Worm (Caenorhabditis elegans) whole organism, L2 larva: Measurements from ENCODE around the gene symk-1.
"Not testable (repeated sequence)": the region's sequence is repeated elsewhere in the genome, so short reads cannot be mapped to it uniquely, and the experiment has no call there.

ENCODE experiments used
- C34F6.9 ChIP-seq: fragments of 150-350 bp; optimal IDR thresholded peaks from 2 replicates; lab custom pipeline; 2014; ENCODE audit warnings: missing biosample characterization, missing genetic modification characterization
- F13H6.1 ChIP-seq: sonication (generic microtip); optimal IDR thresholded peaks from 2 replicates; lab custom pipeline; 2016; ENCODE audit warnings: missing genetic modification characterization, missing compliant biosample characterization
- Y55F3AM.14 ChIP-seq: fragments of 200-800 bp; sonication (Bioruptor generic); optimal IDR thresholded peaks from 2 replicates; lab custom pipeline; 2018; ENCODE audit warnings: mild to moderate bottlenecking, missing genetic modification characterization, missing compliant biosample characterization
- ZK546.5 ChIP-seq: sonication (generic microtip); optimal IDR thresholded peaks from 2 replicates; lab custom pipeline; 2017; ENCODE audit warnings: missing biosample characterization, missing genetic modification characterization
- alr-1 ChIP-seq: fragments of 150-350 bp; optimal IDR thresholded peaks from 2 replicates; lab custom pipeline; 2014; ENCODE audit warnings: missing biosample characterization, missing genetic modification characterization
- aly-2 ChIP-seq: fragments of 150-350 bp; optimal IDR thresholded peaks from 2 replicates; lab custom pipeline; 2014; ENCODE audit warnings: missing biosample characterization, missing genetic modification characterization
- ama-1 ChIP-seq: fragments of 150-350 bp; optimal IDR thresholded peaks from 2 replicates; lab custom pipeline; 2018; ENCODE audit warnings: inconsistent platforms
- ceh-16 ChIP-seq: fragments of 150-350 bp; optimal IDR thresholded peaks from 2 replicates; lab custom pipeline; 2014; ENCODE audit warnings: missing biosample characterization, missing genetic modification characterization
- ceh-82 ChIP-seq: fragments of 150-350 bp; optimal IDR thresholded peaks from 2 replicates; lab custom pipeline; 2014; ENCODE audit warnings: missing biosample characterization, missing genetic modification characterization
- crh-2 ChIP-seq: sonication (generic microtip); optimal IDR thresholded peaks from 2 replicates; lab custom pipeline; 2017; ENCODE audit warnings: missing biosample characterization, missing genetic modification characterization
- dmd-4 ChIP-seq: sonication (generic microtip); optimal IDR thresholded peaks from 2 replicates; lab custom pipeline; 2017; ENCODE audit warnings: missing biosample characterization, missing genetic modification characterization
- egl-27 ChIP-seq: sonication (generic microtip); optimal IDR thresholded peaks from 3 replicates; lab custom pipeline; 2017; ENCODE audit warnings: missing biosample characterization, missing genetic modification reagents, missing genetic modification characterization
- elt-1 ChIP-seq: fragments of 150-350 bp; optimal IDR thresholded peaks from 2 replicates; lab custom pipeline; 2014; ENCODE audit warnings: missing biosample characterization, missing genetic modification characterization
- lin-11 ChIP-seq: fragments of 150-350 bp; sonication (generic microtip); optimal IDR thresholded peaks from 2 replicates; lab custom pipeline; 2014; ENCODE audit warnings: missing biosample characterization, missing genetic modification characterization, inconsistent platforms, mixed read lengths
- lin-39 ChIP-seq: fragments of 150-350 bp; optimal IDR thresholded peaks from 2 replicates; lab custom pipeline; 2014; ENCODE audit warnings: missing biosample characterization, missing genetic modification reagents, missing genetic modification characterization
- lsy-2 ChIP-seq, 2 experiments: fragments of 150-350 bp in 1 of 2; sonication (generic microtip) in 1 of 2; optimal IDR thresholded peaks; 2 replicates each; lab custom pipeline; 2014 to 2017; ENCODE audit warnings: missing biosample characterization in 2 of 2, missing genetic modification characterization in 2 of 2
- mab-5 ChIP-seq: fragments of 150-350 bp; optimal IDR thresholded peaks from 2 replicates; lab custom pipeline; 2014; ENCODE audit warnings: missing biosample characterization, missing genetic modification characterization
- mbf-1 ChIP-seq: sonication (generic microtip); optimal IDR thresholded peaks from 2 replicates; lab custom pipeline; 2017; ENCODE audit warnings: missing biosample characterization, missing genetic modification characterization
- mdl-1 ChIP-seq, 2 experiments: fragments of 150-350 bp in 1 of 2; sonication (generic microtip) in 1 of 2; optimal IDR thresholded peaks; 2 replicates each; lab custom pipeline; 2017; ENCODE audit warnings: missing biosample characterization in 2 of 2, missing genetic modification characterization in 2 of 2
- nhr-11 ChIP-seq: fragments of 150-350 bp; optimal IDR thresholded peaks from 2 replicates; lab custom pipeline; 2014; ENCODE audit warnings: missing biosample characterization, missing genetic modification characterization
- nhr-12 ChIP-seq: fragments of 150-350 bp; optimal IDR thresholded peaks from 2 replicates; lab custom pipeline; 2014; ENCODE audit warnings: missing biosample characterization, missing genetic modification characterization
- nhr-129 ChIP-seq: fragments of 150-350 bp; optimal IDR thresholded peaks from 2 replicates; lab custom pipeline; 2014; ENCODE audit warnings: missing biosample characterization, missing genetic modification characterization
- nhr-21 ChIP-seq: fragments of 150-350 bp; optimal IDR thresholded peaks from 2 replicates; lab custom pipeline; 2014; ENCODE audit warnings: missing biosample characterization, missing genetic modification characterization
- nhr-23 ChIP-seq: fragments of 150-350 bp; optimal IDR thresholded peaks from 2 replicates; lab custom pipeline; 2014; ENCODE audit warnings: missing biosample characterization, missing genetic modification reagents, missing genetic modification characterization
- nhr-237 ChIP-seq: fragments of 150-350 bp; optimal IDR thresholded peaks from 2 replicates; lab custom pipeline; 2014; ENCODE audit warnings: missing biosample characterization, missing genetic modification characterization
- nhr-25 ChIP-seq: fragments of 150-350 bp; sonication (generic microtip); optimal IDR thresholded peaks from 3 replicates; lab custom pipeline; 2014; ENCODE audit warnings: missing biosample characterization, missing genetic modification characterization
- nhr-6 ChIP-seq: fragments of 150-350 bp; optimal IDR thresholded peaks from 2 replicates; lab custom pipeline; 2014; ENCODE audit warnings: missing biosample characterization, missing genetic modification characterization
- nhr-77 ChIP-seq: fragments of 150-350 bp; optimal IDR thresholded peaks from 2 replicates; lab custom pipeline; 2014; ENCODE audit warnings: missing biosample characterization, missing genetic modification characterization
- peb-1 ChIP-seq: fragments of 150-350 bp; optimal IDR thresholded peaks from 2 replicates; lab custom pipeline; 2014; ENCODE audit warnings: missing biosample characterization, missing genetic modification characterization
- sem-4 ChIP-seq: fragments of 150-350 bp; optimal IDR thresholded peaks from 2 replicates; lab custom pipeline; 2014; ENCODE audit warnings: missing biosample characterization, missing genetic modification reagents, missing genetic modification characterization
- sma-3 ChIP-seq: sonication (generic microtip); optimal IDR thresholded peaks from 2 replicates; lab custom pipeline; 2016; ENCODE audit warnings: missing genetic modification reagents, missing genetic modification characterization, missing compliant biosample characterization
- snpc-4 ChIP-seq: fragments of 150-350 bp; optimal IDR thresholded peaks from 2 replicates; lab custom pipeline; 2014; ENCODE audit warnings: missing biosample characterization, missing genetic modification characterization
- unc-39 ChIP-seq: fragments of 150-350 bp; optimal IDR thresholded peaks from 2 replicates; lab custom pipeline; 2014; ENCODE audit warnings: missing biosample characterization, missing genetic modification characterization
- zag-1 ChIP-seq: fragments of 150-350 bp; optimal IDR thresholded peaks from 2 replicates; lab custom pipeline; 2014; ENCODE audit warnings: missing biosample characterization, missing genetic modification characterization
- ztf-1 ChIP-seq: fragments of 200-800 bp; sonication (Bioruptor generic); conservative IDR thresholded peaks from 2 replicates; pipeline ENCODE4 v1.3.6; 2022; ENCODE audit warnings: missing genetic modification characterization, missing compliant biosample characterization
- ztf-4 ChIP-seq: fragments of 150-350 bp; optimal IDR thresholded peaks from 2 replicates; lab custom pipeline; 2014; ENCODE audit warnings: missing biosample characterization, missing genetic modification characterization

symk-1 gene

DNA sequence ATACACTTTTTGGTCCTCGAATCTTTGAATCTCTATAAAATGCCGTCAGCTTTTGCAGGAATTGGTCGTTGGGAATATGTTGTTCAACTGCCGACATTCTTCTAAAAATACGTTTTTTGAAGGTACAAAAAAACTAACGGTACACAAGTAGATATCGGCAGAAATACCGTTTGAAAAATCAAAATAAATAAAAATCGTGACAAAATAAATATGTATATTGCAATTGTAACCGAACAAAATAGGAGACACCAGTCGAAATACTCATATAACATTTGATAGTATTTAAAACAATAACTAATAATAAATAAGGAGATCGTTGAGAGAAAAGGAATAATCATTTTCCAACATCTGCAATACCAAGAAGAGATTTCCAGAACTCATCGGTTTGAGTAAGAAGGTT lies 5.0 kb upstream of the symk-1 start, which contains the start of gene F25G6.8:
F25G6.8 (minus strand) TSS at position 101 of the 400 bp plus-strand sequence.
- TF ChIP-seq aly-2 (tag; lab: Kevin White, UChicago) (no peak), Y55F3AM.14 (GFP tag; lab: Kevin White, UChicago) (no peak), dmd-4 (tag; lab: Kevin White, UChicago) (no peak), nhr-11 (no peak), peb-1 (tag; lab: Kevin White, UChicago) (no peak)

DNA sequence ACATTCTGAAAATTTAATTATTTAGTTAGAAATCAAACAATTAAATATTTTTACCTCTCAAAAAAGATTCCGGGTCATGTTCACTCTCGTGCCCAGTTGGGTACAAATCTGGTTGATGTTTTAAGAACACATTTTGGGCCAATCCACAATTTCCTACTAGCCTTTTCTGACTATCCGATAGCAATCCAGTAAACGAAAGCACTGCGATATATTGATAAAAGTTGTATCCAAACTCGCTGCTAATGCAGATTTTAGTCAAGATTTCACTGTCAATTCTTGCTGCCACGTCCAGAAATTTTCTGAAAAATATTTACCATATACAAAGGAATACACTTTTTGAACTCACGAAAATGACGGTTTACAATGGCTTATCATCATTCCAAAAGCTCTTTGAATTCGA lies 939 bp upstream of the symk-1 start:
- TF ChIP-seq dmd-4 (tag; lab: Kevin White, UChicago) (no peak), alr-1 (tag; lab: Kevin White, UChicago) (no peak), ceh-82 (tag; lab: Kevin White, UChicago) (no peak), sem-4 (tag; lab: Kevin White, UChicago) (no peak), ztf-1 (GFP tag; lab: Robert Waterston, UW) (no peak), nhr-25 (tag; lab: Kevin White, UChicago) (no peak), C34F6.9 (tag; lab: Kevin White, UChicago) (no peak), aly-2 (tag; lab: Kevin White, UChicago) (no peak), zag-1 (tag; lab: Kevin White, UChicago) (no peak), nhr-23 (tag; lab: Kevin White, UChicago) (no peak), nhr-12 (tag; lab: Kevin White, UChicago) (no peak), sma-3 (GFP tag; lab: Kevin White, UChicago) (no peak), mab-5 (tag; lab: Kevin White, UChicago) (no peak), F13H6.1 (no peak), nhr-129 (tag; lab: Kevin White, UChicago) (no peak), egl-27 (tag; lab: Kevin White, UChicago) (no peak), nhr-6 (tag; lab: Kevin White, UChicago) (no peak), elt-1 (tag; lab: Kevin White, UChicago) (no peak), ztf-4 (tag; lab: Kevin White, UChicago) (no peak), ama-1 (no peak)

DNA sequence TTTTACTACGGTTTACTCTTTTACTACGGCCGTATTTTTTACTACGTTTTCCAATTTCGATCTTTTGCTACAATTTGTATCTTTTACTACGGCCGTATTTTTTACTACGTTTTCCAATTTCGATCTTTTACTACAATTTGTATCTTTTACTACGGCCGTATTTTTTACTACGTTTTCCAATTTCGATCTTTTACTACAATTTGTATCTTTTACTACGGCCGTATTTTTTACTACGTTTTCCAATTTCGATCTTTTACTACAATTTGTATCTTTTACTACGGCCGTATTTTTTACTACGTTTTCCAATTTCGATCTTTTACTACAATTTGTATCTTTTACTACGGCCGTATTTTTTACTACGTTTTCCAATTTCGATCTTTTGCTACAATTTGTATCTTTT lies 4.7 kb downstream of the symk-1 start, which contains the start of gene F25G6.1:
F25G6.1 (plus strand) TSS at position 301 of the 400 bp plus-strand sequence.
- TF ChIP-seq snpc-4, nhr-237, nhr-129 (tag; lab: Kevin White, UChicago): not testable (repeated sequence)

DNA sequence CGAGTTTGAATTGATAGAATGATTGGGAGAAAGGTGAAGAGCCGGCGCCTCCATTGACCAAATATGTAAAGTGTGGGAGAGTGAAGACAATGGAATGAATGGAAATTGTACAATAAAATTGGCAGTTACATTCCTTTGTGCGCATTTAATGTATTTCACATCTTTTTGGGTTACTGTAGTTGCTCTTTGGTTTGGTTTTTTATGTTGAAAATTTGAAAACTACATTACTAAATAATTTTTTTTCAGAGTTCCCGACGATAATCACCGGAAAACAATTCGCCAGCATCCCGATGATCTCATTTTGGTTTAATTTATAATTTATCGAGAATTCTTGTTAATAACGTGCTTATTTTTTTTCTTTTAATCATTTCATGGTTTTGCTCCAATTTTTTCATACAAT lies 10.8 kb downstream of the symk-1 start, which contains the start of gene C10B5.1:
C10B5.1 (plus strand) TSS at position 301 of the 400 bp plus-strand sequence.
- TF ChIP-seq nhr-21 (tag; lab: Kevin White, UChicago): no peak
- TF ChIP-seq mdl-1 (tag; optimal IDR thresholded peaks at IDR 0.05; lab: Kevin White, UChicago): no peak
- no peak for TF ChIP-seq crh-2
- TF ChIP-seq nhr-11: no peak
- TF ChIP-seq lin-39 (tag; lab: Kevin White, UChicago): no peak
- TF ChIP-seq ama-1: no peak
- TF ChIP-seq nhr-77 (tag; lab: Kevin White, UChicago): no peak
- no peak for TF ChIP-seq mbf-1 (tag; lab: Kevin White, UChicago)
- no peak for TF ChIP-seq nhr-12 (tag; lab: Kevin White, UChicago)
- no peak for TF ChIP-seq lsy-2 (tag; optimal IDR thresholded peaks at IDR 0.05; lab: Kevin White, UChicago)
- TF ChIP-seq F13H6.1: no peak
- no peak for TF ChIP-seq C34F6.9 (tag; lab: Kevin White, UChicago)
- TF ChIP-seq lin-11 (tag; lab: Kevin White, UChicago): no peak
- TF ChIP-seq snpc-4 (tag; lab: Kevin White, UChicago): no peak
- no peak for TF ChIP-seq unc-39 (tag; lab: Kevin White, UChicago)
- TF ChIP-seq nhr-23 (tag; lab: Kevin White, UChicago): no peak
- TF ChIP-seq peb-1 (tag; lab: Kevin White, UChicago): no peak
- TF ChIP-seq Y55F3AM.14 (GFP tag; lab: Kevin White, UChicago): no peak
- TF ChIP-seq ceh-16 (tag; lab: Kevin White, UChicago): no peak
- no peak for TF ChIP-seq ZK546.5
